Worm (Caenorhabditis elegans): ENCODE measurements around the gene col-81.

- TF ChIP-seq sptf-1 (tag; optimal IDR thresholded peaks at IDR 0.05) (no peak), tbx-8 (GFP tag; optimal IDR thresholded peaks at IDR 0.05) (no peak), ztf-11 (tag; optimal IDR thresholded peaks at IDR 0.05) (no peak), lsy-2 (tag; optimal IDR thresholded peaks at IDR 0.05) (no peak), pha-4 (tag; optimal IDR thresholded peaks at IDR 0.05) (no peak), snpc-4 (tag; optimal IDR thresholded peaks at IDR 0.05) (no peak)
Observed at ce11 chrII:11027777-11028176, 14.2 kb upstream of the col-81 start.
